Worm (Caenorhabditis elegans): Measurements from ENCODE around the gene fbxa-7.

Gene fbxa-7

DNA sequence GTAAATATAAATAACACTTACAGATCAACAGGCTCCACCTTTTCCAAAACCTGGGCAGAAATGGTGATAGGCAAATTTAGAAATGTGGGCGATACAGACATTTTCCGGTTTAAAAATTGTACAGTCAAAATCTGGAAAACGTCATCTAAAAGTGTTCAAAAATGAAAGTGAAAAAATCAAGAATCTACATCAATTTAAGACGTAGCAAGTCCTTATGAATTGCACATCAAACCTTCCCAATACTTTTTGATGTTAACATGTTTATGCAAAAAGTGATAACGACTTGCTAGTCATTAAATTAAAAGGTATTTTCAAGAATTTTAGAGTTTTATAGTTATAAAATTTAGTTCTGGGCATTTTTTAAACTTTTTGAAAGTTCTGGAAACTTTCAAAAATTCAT, at the start of gene fbxa-7:
Gene fbxa-7, minus strand, starts transcription at position 101 of the 400 bp plus-strand sequence.
- TF ChIP-seq nhr-25 (tag; optimal IDR thresholded peaks at IDR 0.05), result no peak
- TF ChIP-seq unc-62 (GFP tag; optimal IDR thresholded peaks at IDR 0.05), result no peak
- no peak for TF ChIP-seq egl-27 (tag; optimal IDR thresholded peaks at IDR 0.05)
- TF ChIP-seq nhr-77 (tag; optimal IDR thresholded peaks at IDR 0.05), result no peak
- TF ChIP-seq skn-1 (tag; optimal IDR thresholded peaks at IDR 0.05), result no peak
- no peak for TF ChIP-seq aly-2 (tag; optimal IDR thresholded peaks at IDR 0.05)
- no peak for TF ChIP-seq tbx-2 (tag; optimal IDR thresholded peaks at IDR 0.05)
- TF ChIP-seq snpc-4 (tag; optimal IDR thresholded peaks at IDR 0.05), result no peak
- no peak for TF ChIP-seq egl-5 (tag; optimal IDR thresholded peaks at IDR 0.05)

DNA sequence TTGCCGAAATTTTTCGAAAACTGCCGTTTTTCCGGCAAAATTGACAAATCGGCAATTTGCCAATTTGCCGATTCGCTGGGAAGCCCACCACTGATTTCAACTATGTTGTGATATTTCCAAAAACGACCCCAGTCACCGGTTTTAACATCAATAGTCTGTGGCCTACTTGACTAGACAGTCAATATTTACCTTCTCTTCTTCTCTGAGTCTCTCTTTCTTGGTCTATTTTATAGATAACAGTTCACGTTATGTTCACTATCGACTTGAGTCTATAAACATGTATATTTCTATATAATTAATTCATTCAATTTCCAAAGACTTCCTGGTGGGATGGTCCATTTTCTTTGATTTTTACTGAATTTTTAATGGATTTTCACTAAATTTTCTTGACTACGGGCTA, 43.5 kb upstream of the fbxa-7 start:
- TF ChIP-seq mdl-1 (tag; optimal IDR thresholded peaks at IDR 0.05) (no peak), ceh-82 (tag; optimal IDR thresholded peaks at IDR 0.05) (no peak), elt-2 (tag; optimal IDR thresholded peaks at IDR 0.05) (peak; percentile 64), pqm-1 (tag; optimal IDR thresholded peaks at IDR 0.05) (peak; percentile 69), pha-4 (tag; optimal IDR thresholded peaks at IDR 0.05) (peak; percentile 99)

DNA sequence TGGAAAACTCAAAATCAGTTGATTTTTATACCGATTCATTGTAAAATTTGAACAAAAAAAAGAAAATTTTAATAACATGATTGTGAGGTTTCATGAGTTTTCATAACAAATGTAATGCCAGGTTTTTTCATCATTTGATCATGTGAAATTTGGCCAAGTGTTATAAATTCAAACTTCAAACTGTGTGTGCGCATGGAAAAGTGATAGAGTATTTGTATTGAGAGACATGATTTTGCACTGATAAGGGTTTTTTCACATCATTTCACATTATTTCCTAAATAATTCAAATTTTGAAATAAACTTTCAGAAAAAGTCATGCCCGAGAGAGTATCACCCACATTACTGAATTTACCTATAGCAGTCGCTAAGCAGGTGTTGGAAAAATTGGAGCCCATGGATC, 39.9 kb upstream of the fbxa-7 start, which contains the start of gene fbxa-219:
Gene fbxa-219, plus strand, starts transcription at position 277 of the 400 bp plus-strand sequence.
- TF ChIP-seq elt-2 (tag; optimal IDR thresholded peaks at IDR 0.05) (peak; percentile 59), eor-1 (tag; optimal IDR thresholded peaks at IDR 0.05) (no peak), nhr-23 (tag; optimal IDR thresholded peaks at IDR 0.05) (no peak), pqm-1 (tag; optimal IDR thresholded peaks at IDR 0.05) (peak; percentile 41)

DNA sequence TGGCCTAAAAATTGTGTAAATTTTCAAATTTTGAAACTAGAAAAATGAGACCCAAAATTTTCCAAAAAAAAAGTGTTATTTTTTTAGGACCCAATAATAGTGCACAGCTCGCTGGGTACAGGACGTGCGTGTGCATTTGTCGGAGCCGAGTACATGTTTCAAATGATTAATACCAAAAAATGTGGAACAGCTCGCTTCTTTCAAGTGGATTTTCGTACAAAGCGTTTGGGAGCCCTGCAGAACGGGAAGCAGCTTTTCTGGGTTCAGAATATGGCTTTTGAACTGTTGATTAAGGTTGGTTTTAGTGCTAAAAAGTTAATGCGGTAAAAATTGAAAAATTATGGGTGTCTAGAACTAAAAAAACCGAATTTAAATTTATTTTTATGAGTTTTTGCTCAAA, 37.0 kb upstream of the fbxa-7 start:
- TF ChIP-seq nhr-76 (tag; optimal IDR thresholded peaks at IDR 0.05) (no peak), ama-1 (optimal IDR thresholded peaks at IDR 0.05) (no peak), zag-1 (tag; optimal IDR thresholded peaks at IDR 0.05) (no peak), pqm-1 (tag; optimal IDR thresholded peaks at IDR 0.05) (no peak), egl-27 (tag; optimal IDR thresholded peaks at IDR 0.05) (no peak), ztf-4 (tag; optimal IDR thresholded peaks at IDR 0.05) (no peak)

DNA sequence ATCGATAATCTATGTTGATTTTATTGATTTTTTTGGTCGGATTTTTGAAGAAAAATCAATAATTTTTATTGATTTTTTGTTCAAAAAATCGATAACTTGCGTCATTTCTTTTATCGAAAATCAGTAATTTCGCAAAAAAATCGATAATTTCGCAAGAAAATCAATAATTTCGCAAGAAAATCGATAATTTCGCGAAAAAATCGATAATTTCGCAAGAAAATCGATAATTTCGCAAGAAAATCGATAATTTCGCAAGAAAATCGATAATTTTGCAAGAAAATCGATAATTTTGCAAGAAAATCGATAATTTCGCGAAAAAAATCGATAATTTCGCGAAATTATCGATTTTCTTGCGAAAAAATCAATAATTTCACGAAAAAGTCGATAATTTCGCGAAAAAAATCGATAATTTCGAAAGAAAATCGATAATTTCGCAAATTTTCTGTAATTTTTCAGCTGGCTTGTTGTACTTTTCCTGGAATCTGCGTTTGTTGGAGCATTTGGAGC, 32.1 kb upstream of the fbxa-7 start:
- TF ChIP-seq ceh-28 (tag; optimal IDR thresholded peaks at IDR 0.05), result peak; percentile 97
- no peak for TF ChIP-seq egl-5 (tag; optimal IDR thresholded peaks at IDR 0.05)

DNA sequence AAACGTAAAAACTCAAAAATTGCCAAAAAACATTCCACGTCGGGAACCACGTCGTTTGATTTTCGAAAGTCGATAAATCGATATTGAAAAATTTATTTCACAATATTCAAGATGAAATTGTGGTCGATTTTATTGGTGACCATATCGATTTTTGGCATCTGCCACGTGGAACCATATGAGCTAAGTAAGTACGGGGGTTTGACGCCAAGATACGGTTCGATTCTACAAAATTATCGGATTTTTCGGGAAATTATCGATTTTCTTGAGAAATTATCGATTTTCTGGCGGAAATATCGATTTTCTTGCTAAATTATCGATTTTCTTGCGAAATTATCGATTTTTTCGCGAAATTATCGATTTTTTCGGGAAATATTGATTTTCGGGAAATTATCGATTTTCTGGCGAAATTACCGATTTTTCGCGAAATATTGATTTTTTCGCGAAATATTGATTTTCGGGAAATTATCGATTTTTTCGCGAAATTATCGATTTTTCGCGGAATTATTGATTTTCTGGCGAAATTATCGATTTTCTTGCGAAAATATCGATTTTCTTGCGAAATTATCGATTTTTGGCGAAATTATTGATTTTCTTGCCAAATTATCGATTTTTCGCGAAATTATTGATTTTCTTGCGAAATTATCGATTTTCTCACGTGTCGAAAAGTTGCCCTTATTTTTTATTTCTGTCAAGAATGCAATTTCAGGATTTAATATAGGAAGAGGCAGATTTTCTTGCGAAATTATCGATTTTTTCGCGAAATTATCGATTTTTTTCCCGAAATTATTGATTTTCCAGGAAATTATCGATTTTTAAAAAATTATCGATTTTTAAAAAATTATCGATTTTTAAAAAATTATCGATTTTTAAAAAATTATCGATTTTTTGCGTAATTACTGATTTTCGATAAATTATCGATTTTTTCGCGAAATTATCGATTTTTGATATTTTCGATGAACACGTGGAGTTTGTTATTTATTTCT, 31.0 kb upstream of the fbxa-7 start, which contains the start of gene Y54F10BM.3:
Gene Y54F10BM.3, plus strand, starts transcription at position 51 of the 983 bp plus-strand sequence.
- TF ChIP-seq ceh-28 (tag; optimal IDR thresholded peaks at IDR 0.05) (peak; percentile 98), nhr-12 (tag; optimal IDR thresholded peaks at IDR 0.05) (no peak)

DNA sequence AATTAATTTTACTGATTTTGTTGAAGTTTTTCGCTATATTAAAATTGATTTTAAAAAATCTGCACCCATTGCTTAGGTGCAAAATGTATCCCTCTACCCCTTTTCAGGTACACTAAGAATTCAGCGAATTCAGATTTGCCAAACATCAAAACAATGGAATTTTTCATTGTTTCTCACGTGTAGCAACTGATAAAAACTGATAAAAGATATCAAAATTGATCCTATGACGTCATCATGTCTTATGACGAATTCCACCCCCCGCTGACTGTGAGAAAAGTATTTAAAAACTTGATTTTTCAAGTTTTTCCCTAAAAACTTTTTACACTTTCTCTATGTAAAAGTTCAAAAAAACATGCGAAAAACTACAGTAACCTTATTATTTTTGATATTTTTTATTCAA, 29.3 kb upstream of the fbxa-7 start, which contains the start of gene Y54F10BM.22:
Gene Y54F10BM.22, plus strand, starts transcription at position 331 of the 400 bp plus-strand sequence.
- TF ChIP-seq ZK546.5 (tag; optimal IDR thresholded peaks at IDR 0.05) (no peak), nhr-25 (tag; optimal IDR thresholded peaks at IDR 0.05) (no peak), fos-1 (tag; optimal IDR thresholded peaks at IDR 0.05) (no peak), lin-39 (tag; optimal IDR thresholded peaks at IDR 0.05) (no peak), egl-5 (tag; optimal IDR thresholded peaks at IDR 0.05) (no peak), lin-15B (tag; optimal IDR thresholded peaks at IDR 0.05) (no peak)

DNA sequence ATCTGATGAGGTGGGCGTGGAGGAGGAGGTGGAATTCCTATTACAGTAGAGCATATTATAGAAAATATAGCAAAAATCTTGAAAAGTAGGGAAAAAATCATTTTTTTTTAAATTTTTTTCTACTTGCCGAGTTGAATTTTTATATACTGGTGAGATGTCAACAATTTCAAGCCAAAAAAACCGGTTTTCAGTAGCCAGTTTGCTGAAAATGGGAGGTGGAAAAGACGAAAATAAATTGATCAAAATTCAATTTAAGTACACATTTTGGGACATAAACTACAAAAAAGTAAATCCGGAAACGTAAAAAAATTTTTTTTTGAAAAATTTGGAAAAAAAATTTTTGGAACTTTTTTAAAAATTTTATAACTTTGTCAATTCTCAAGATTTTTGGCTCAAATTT, 28.2 kb upstream of the fbxa-7 start, which contains the start of gene Y54F10BM.23:
Gene Y54F10BM.23, minus strand, starts transcription at position 101 of the 400 bp plus-strand sequence.
- TF ChIP-seq ceh-9 (tag; optimal IDR thresholded peaks at IDR 0.05) (no peak), aly-2 (tag; optimal IDR thresholded peaks at IDR 0.05) (no peak), pha-4 (tag; optimal IDR thresholded peaks at IDR 0.05) (no peak), nhr-11 (tag; optimal IDR thresholded peaks at IDR 0.05) (no peak)
